Worm (Caenorhabditis elegans) whole organism, L4 larva: ENCODE results near the gene M106.3.

Experiments
- R02D3.7 ChIP-seq: fragments of 150-350 bp; sonication (generic microtip); optimal IDR thresholded peaks from 3 replicates; lab custom pipeline; 2014; ENCODE audit warnings: missing biosample characterization, missing genetic modification characterization
- T20F7.1 ChIP-seq: fragments of 200-800 bp; sonication (Bioruptor generic); optimal IDR thresholded peaks from 2 replicates; lab custom pipeline; 2018; ENCODE audit warnings: mild to moderate bottlenecking, missing genetic modification characterization, missing compliant biosample characterization
- Y105C5A.15 ChIP-seq: fragments of 200-800 bp; sonication (Bioruptor generic); IDR thresholded peaks from 2 replicates; pipeline ENCODE4 v1.3.6; 2022; ENCODE audit warnings: missing genetic modification characterization, missing compliant biosample characterization
- Y48G9A.11 ChIP-seq: fragments of 200-800 bp; sonication (Bioruptor generic); IDR thresholded peaks from 2 replicates; pipeline ENCODE4 v1.3.6; 2022; ENCODE audit warnings: missing genetic modification reagents, missing genetic modification characterization, missing compliant biosample characterization
- Y5F2A.4 ChIP-seq: fragments of 200-800 bp; sonication (Bioruptor generic); optimal IDR thresholded peaks from 2 replicates; lab custom pipeline; 2018; ENCODE audit warnings: mild to moderate bottlenecking, missing genetic modification characterization, missing compliant biosample characterization
- aha-1 ChIP-seq: fragments of 150-350 bp; peaks from one replicate; lab custom pipeline; 2014; ENCODE audit warnings: missing biosample characterization, missing genetic modification characterization
- aly-2 ChIP-seq: sonication (generic microtip); optimal IDR thresholded peaks from 2 replicates; lab custom pipeline; 2018; ENCODE audit warnings: missing biosample characterization, missing genetic modification characterization
- ceh-44 ChIP-seq: fragments of 200-800 bp; sonication (Bioruptor generic); IDR thresholded peaks from 2 replicates; pipeline ENCODE4 v1.3.6; 2022; ENCODE audit warnings: missing genetic modification reagents, missing genetic modification characterization, missing compliant biosample characterization
- ceh-62 ChIP-seq: sonication (generic microtip); optimal IDR thresholded peaks from 2 replicates; lab custom pipeline; 2017; ENCODE audit warnings: missing biosample characterization, missing genetic modification characterization
- ceh-82 ChIP-seq: sonication (generic microtip); optimal IDR thresholded peaks from 2 replicates; lab custom pipeline; 2017; ENCODE audit warnings: missing biosample characterization, missing genetic modification characterization
- ces-1 ChIP-seq: fragments of 150-350 bp; sonication (generic microtip); optimal IDR thresholded peaks from 4 replicates; lab custom pipeline; 2014; ENCODE audit warnings: missing biosample characterization, missing genetic modification reagents, missing genetic modification characterization
- cey-2 ChIP-seq: sonication (generic microtip); optimal IDR thresholded peaks from 3 replicates; lab custom pipeline; 2017; ENCODE audit warnings: missing genetic modification characterization, mild to moderate bottlenecking, missing compliant biosample characterization, antibody characterized with exemption, borderline replicate concordance; ENCODE audit not compliant: insufficient read depth
- daf-12 ChIP-seq: fragments of 150-350 bp; optimal IDR thresholded peaks from 2 replicates; lab custom pipeline; 2014; ENCODE audit warnings: missing biosample characterization, missing genetic modification reagents, missing genetic modification characterization
- daf-16 ChIP-seq, 3 experiments: sonication (generic microtip); optimal IDR thresholded peaks; 2 replicates each; lab custom pipeline; 2016 to 2017; ENCODE audit warnings: missing genetic modification characterization in 3 of 3, missing genetic modification reagents in 3 of 3, mild to moderate bottlenecking in 2 of 3, missing compliant biosample characterization in 2 of 3, missing biosample characterization in 1 of 3, moderate library complexity in 1 of 3
- dmd-6 ChIP-seq: fragments of 200-800 bp; sonication (Bioruptor generic); IDR thresholded peaks from 2 replicates; pipeline ENCODE4 v1.3.6; 2022; ENCODE audit warnings: missing genetic modification reagents, missing genetic modification characterization, missing compliant biosample characterization
- dmd-8 ChIP-seq: fragments of 200-800 bp; sonication (Bioruptor generic); IDR thresholded peaks from 2 replicates; pipeline ENCODE4 v1.3.6; 2022; ENCODE audit warnings: missing genetic modification characterization, missing compliant biosample characterization
- dmd-9 ChIP-seq: fragments of 200-800 bp; sonication (Bioruptor generic); IDR thresholded peaks from 2 replicates; pipeline ENCODE4 v1.3.6; 2022; ENCODE audit warnings: missing genetic modification reagents, missing genetic modification characterization, missing compliant biosample characterization
- dpl-1 ChIP-seq: fragments of 150-350 bp; optimal IDR thresholded peaks from 2 replicates; lab custom pipeline; 2014; ENCODE audit warnings: missing biosample characterization, missing genetic modification reagents, missing genetic modification characterization
- hif-1 ChIP-seq, 2 experiments: sonication (generic microtip); optimal IDR thresholded peaks; 2 replicates each; lab custom pipeline; 2016 to 2017; ENCODE audit warnings: missing compliant biosample characterization in 2 of 2, missing genetic modification characterization in 2 of 2, missing genetic modification reagents in 2 of 2, missing genotype in 2 of 2, mild to moderate bottlenecking in 1 of 2
- hlh-30 ChIP-seq: sonication (generic microtip); optimal IDR thresholded peaks from 2 replicates; lab custom pipeline; 2017; ENCODE audit warnings: antibody characterized with exemption, mild to moderate bottlenecking, missing genetic modification characterization, missing compliant biosample characterization; ENCODE audit not compliant: insufficient read depth
- jun-1 ChIP-seq: fragments of 150-350 bp; optimal IDR thresholded peaks from 2 replicates; lab custom pipeline; 2014; ENCODE audit warnings: missing biosample characterization, missing genetic modification reagents, missing genetic modification characterization
- lin-1 ChIP-seq: fragments of 200-800 bp; sonication (Bioruptor generic); IDR thresholded peaks from 2 replicates; pipeline ENCODE4 v1.3.6; 2022; ENCODE audit warnings: missing genetic modification reagents, missing genetic modification characterization, missing compliant biosample characterization
- lin-13 ChIP-seq: fragments of 150-350 bp; optimal IDR thresholded peaks from 2 replicates; lab custom pipeline; 2014; ENCODE audit warnings: missing biosample characterization, missing genetic modification reagents, missing genetic modification characterization
- lin-15B ChIP-seq: fragments of 150-350 bp; sonication (generic microtip); optimal IDR thresholded peaks from 3 replicates; lab custom pipeline; 2014; ENCODE audit warnings: missing biosample characterization, missing genetic modification characterization
- lin-38 ChIP-seq: fragments of 200-800 bp; sonication (Bioruptor generic); IDR thresholded peaks from 2 replicates; pipeline ENCODE4 v1.3.6; 2022; ENCODE audit warnings: missing genetic modification reagents, missing genetic modification characterization, missing compliant biosample characterization
- madf-9 ChIP-seq: fragments of 200-800 bp; sonication (Bioruptor generic); conservative IDR thresholded peaks from 2 replicates; pipeline ENCODE4 v1.3.6; 2022; ENCODE audit warnings: missing genetic modification reagents, missing genetic modification characterization, missing compliant biosample characterization
- mdt-29 ChIP-seq: fragments of 200-800 bp; sonication (Bioruptor generic); IDR thresholded peaks from 2 replicates; pipeline ENCODE4 v1.3.6; 2022; ENCODE audit warnings: missing genetic modification reagents, missing genetic modification characterization, missing compliant biosample characterization
- mxl-3 ChIP-seq: fragments of 200-800 bp; sonication (Bioruptor generic); optimal IDR thresholded peaks from 2 replicates; lab custom pipeline; 2018; ENCODE audit warnings: mild to moderate bottlenecking, missing genetic modification characterization, missing compliant biosample characterization
- nhr-10 ChIP-seq: fragments of 150-350 bp; optimal IDR thresholded peaks from 2 replicates; lab custom pipeline; 2014; ENCODE audit warnings: missing biosample characterization, missing genetic modification characterization
- nhr-28 ChIP-seq: fragments of 150-350 bp; optimal IDR thresholded peaks from 2 replicates; lab custom pipeline; 2014; ENCODE audit warnings: missing biosample characterization, missing genetic modification characterization
- nhr-41 ChIP-seq: fragments of 200-800 bp; sonication (Bioruptor generic); IDR thresholded peaks from 2 replicates; pipeline ENCODE4 v1.3.6; 2022; ENCODE audit warnings: missing genetic modification reagents, missing genetic modification characterization, missing compliant biosample characterization
- nhr-42 ChIP-seq: fragments of 200-800 bp; sonication (Bioruptor generic); IDR thresholded peaks from 2 replicates; pipeline ENCODE4 v1.3.6; 2022; ENCODE audit warnings: missing genetic modification characterization, missing compliant biosample characterization
- nhr-76 ChIP-seq: fragments of 150-350 bp; optimal IDR thresholded peaks from 2 replicates; lab custom pipeline; 2014; ENCODE audit warnings: missing biosample characterization, missing genetic modification characterization
- pha-4 ChIP-seq, 2 experiments: fragments of 150-350 bp in 1 of 2; fragments of 200-800 bp in 1 of 2; sonication (Bioruptor generic) in 1 of 2; IDR thresholded peaks in 1 of 2; optimal IDR thresholded peaks in 1 of 2; 2 replicates each; pipeline versions ENCODE4 v1.3.6 to Lab custom; 2014 to 2022; ENCODE audit warnings: missing genetic modification characterization in 2 of 2, missing genetic modification reagents in 2 of 2, missing biosample characterization in 1 of 2, missing compliant biosample characterization in 1 of 2
- pqm-1 ChIP-seq: sonication (generic microtip); optimal IDR thresholded peaks from 2 replicates; lab custom pipeline; 2017; ENCODE audit warnings: missing biosample characterization, missing genetic modification characterization
- saeg-2 ChIP-seq: fragments of 200-800 bp; sonication (Bioruptor generic); IDR thresholded peaks from 2 replicates; pipeline ENCODE4 v1.3.6; 2022; ENCODE audit warnings: missing genetic modification reagents, missing genetic modification characterization, missing compliant biosample characterization
- sdz-12 ChIP-seq: fragments of 200-800 bp; sonication (Bioruptor generic); optimal IDR thresholded peaks from 2 replicates; lab custom pipeline; 2018; ENCODE audit warnings: mild to moderate bottlenecking, missing genetic modification characterization, missing compliant biosample characterization
- tag-97 ChIP-seq: fragments of 200-800 bp; sonication (Bioruptor generic); IDR thresholded peaks from 2 replicates; pipeline ENCODE4 v1.3.6; 2022; ENCODE audit warnings: missing genetic modification characterization, missing compliant biosample characterization
- vab-7 ChIP-seq: fragments of 200-800 bp; sonication (Bioruptor generic); IDR thresholded peaks from 2 replicates; pipeline ENCODE4 v1.3.6; 2022; ENCODE audit warnings: missing genetic modification reagents, missing genetic modification characterization, missing compliant biosample characterization
- zag-1 ChIP-seq: fragments of 150-350 bp; optimal IDR thresholded peaks from 2 replicates; lab custom pipeline; 2014; ENCODE audit warnings: missing biosample characterization, missing genetic modification characterization
- zfp-2 ChIP-seq: sonication (generic microtip); optimal IDR thresholded peaks from 2 replicates; lab custom pipeline; 2016; ENCODE audit warnings: mild to moderate bottlenecking, missing genetic modification characterization, missing compliant biosample characterization
- zfp-3 ChIP-seq: fragments of 200-800 bp; sonication (Bioruptor generic); conservative IDR thresholded peaks from 2 replicates; pipeline ENCODE4 v1.3.6; 2022; ENCODE audit warnings: missing genetic modification reagents, missing genetic modification characterization, missing compliant biosample characterization
- zip-11 ChIP-seq: fragments of 200-800 bp; sonication (Bioruptor generic); IDR thresholded peaks from 2 replicates; pipeline ENCODE4 v1.3.6; 2022; ENCODE audit warnings: missing genetic modification characterization, missing compliant biosample characterization
- zip-2 ChIP-seq: fragments of 150-350 bp; optimal IDR thresholded peaks from 2 replicates; lab custom pipeline; 2014; ENCODE audit warnings: missing biosample characterization, missing genetic modification characterization
- ztf-7 ChIP-seq: fragments of 150-350 bp; optimal IDR thresholded peaks from 2 replicates; lab custom pipeline; 2014; ENCODE audit warnings: missing biosample characterization, missing genetic modification characterization

The M106.3 gene

DNA sequence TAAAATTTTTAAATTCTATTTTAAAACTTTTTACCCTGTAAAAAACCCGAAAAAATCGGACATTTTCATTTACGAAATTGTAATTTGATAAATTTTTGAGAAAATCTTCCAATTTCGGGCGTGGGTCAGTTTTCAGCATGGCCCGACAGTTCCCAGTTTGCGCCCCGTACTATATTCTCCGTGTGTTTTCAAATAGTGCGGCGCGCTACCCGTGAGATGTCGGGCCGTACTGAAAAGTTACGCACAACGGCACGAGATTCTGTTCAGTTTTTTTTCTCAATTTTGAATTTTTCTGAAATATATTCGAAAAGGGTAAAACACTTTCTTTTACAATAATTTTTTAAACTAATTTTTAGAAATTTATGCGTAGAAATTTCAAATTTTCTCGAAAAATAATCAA, 13.7 kb downstream of the M106.3 start:
- TF ChIP-seq cey-2 (tag; lab: Kevin White, UChicago) (no peak), T20F7.1 (GFP tag; lab: Kevin White, UChicago) (no peak), mxl-3 (no peak), sdz-12 (GFP tag; lab: Kevin White, UChicago) (no peak), saeg-2 (no peak), dpl-1 (no peak), dmd-8 (GFP tag; lab: Robert Waterston, UW) (no peak), dmd-6 (GFP tag; lab: Robert Waterston, UW) (no peak), madf-9 (GFP tag; lab: Robert Waterston, UW) (no peak), lin-13 (GFP tag; lab: Kevin White, UChicago) (no peak), nhr-28 (tag; lab: Kevin White, UChicago) (no peak), ztf-7 (tag; lab: Kevin White, UChicago) (no peak), pqm-1 (tag; lab: Kevin White, UChicago) (no peak), ceh-82 (tag; lab: Kevin White, UChicago) (no peak), R02D3.7 (no peak)

DNA sequence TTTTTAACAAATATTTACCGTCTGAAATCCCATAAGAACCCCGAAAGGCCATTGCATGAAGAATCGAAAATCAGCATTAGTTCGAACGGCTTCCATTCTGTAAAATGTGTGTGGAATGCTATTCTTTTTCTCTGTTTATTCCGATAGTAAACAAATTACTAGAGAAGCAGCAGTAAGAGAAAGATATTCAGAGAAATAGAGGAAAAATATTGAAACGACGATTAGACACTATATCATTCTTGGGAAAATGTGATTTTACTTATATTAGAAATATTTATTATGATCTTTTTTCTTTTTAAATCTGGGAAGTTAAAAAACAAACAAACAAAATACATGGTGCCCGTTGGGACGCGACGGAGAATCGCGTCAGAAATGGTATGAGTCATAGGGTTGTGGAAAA, 17.2 kb downstream of the M106.3 start, which contains the start of gene M106.8:
Gene M106.8 (minus strand): TSS at position 101 of the 400 bp plus-strand sequence.
- peak; percentile 67 for TF ChIP-seq aha-1
- TF ChIP-seq ceh-44 (GFP tag; lab: Robert Waterston, UW) = no peak
- TF ChIP-seq, all 104 proteins: peak for 1

DNA sequence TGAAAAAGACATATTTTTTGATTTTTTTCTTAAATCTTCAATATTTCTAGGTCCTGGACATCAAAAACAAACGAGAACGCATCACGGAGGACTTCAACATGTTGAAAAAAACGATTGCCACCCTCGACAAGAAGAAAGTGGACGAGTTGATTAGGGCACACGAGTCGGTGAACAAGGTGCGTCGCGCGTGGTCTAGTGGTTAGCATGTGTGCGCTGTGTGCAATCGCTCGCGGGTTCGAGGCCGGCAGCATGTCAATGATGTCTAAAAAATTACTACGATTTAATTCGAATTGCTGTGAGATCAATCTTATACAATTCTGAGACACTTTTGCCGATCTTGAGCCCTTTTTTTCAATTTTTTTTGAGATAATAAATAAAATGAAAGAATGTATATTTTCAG, 20.6 kb downstream of the M106.3 start:
- TF ChIP-seq lin-1 (GFP tag; lab: Robert Waterston, UW) = peak; percentile 91
- TF ChIP-seq zfp-3 = peak; percentile 78; the same call in 1 of the 2 replicates
- no peak for TF ChIP-seq cey-2 (tag; lab: Kevin White, UChicago)
- TF ChIP-seq nhr-41 (GFP tag; lab: Robert Waterston, UW) = peak; percentile 37; the same call in 1 of the 2 replicates
- TF ChIP-seq Y5F2A.4 (GFP tag; lab: Kevin White, UChicago) = peak; percentile 57
- TF ChIP-seq nhr-10 (tag; lab: Kevin White, UChicago) = peak; percentile 16
- TF ChIP-seq lin-13 (GFP tag; lab: Kevin White, UChicago) = peak; percentile 68
- peak; percentile 65 for TF ChIP-seq mdt-29
- peak; percentile 37 for TF ChIP-seq zfp-2
- TF ChIP-seq Y105C5A.15 (GFP tag; lab: Robert Waterston, UW) = peak; percentile 93; the same call in 1 of the 2 replicates
- TF ChIP-seq dmd-9 (GFP tag; lab: Robert Waterston, UW) = peak; percentile 79; the same call in 1 of the 2 replicates
- TF ChIP-seq nhr-28 (tag; lab: Kevin White, UChicago) = peak; percentile 59
- peak; percentile 87 for TF ChIP-seq Y48G9A.11 (GFP tag; lab: Robert Waterston, UW)
- peak; percentile 18 for TF ChIP-seq R02D3.7
- TF ChIP-seq nhr-42 (GFP tag; lab: Robert Waterston, UW) = peak; percentile 76; the same call in 1 of the 2 replicates
- TF ChIP-seq mxl-3 = peak; percentile 61
- TF ChIP-seq lin-15B (tag; lab: Kevin White, UChicago) = no peak
- peak; percentile 95 for TF ChIP-seq vab-7
- peak; percentile 64 to 83 for TF ChIP-seq daf-16 (GFP tag; optimal IDR thresholded peaks at IDR 0.05; lab: Kevin White, UChicago)
- peak; percentile 68 for TF ChIP-seq daf-16 (tag; optimal IDR thresholded peaks at IDR 0.05; lab: Kevin White, UChicago)
- no peak for TF ChIP-seq nhr-76 (tag; lab: Kevin White, UChicago)
- TF ChIP-seq daf-12 = no peak
- peak; percentile 43 for TF ChIP-seq ces-1 (GFP tag; lab: Kevin White, UChicago)
- peak; percentile 95 for TF ChIP-seq pha-4 (GFP tag; IDR thresholded peaks at IDR 0.05; lab: Robert Waterston, UW)
- no peak for TF ChIP-seq pha-4 (tag; optimal IDR thresholded peaks at IDR 0.05; lab: Kevin White, UChicago)
- TF ChIP-seq aly-2 (tag; lab: Kevin White, UChicago) = peak; percentile 23
- peak; percentile 86 for TF ChIP-seq hlh-30 (tag; lab: Kevin White, UChicago)
- no peak for TF ChIP-seq tag-97 (GFP tag; lab: Robert Waterston, UW)
- TF ChIP-seq ztf-7 (tag; lab: Kevin White, UChicago) = peak; percentile 69
- TF ChIP-seq zag-1 = no peak
- peak; percentile 63 for TF ChIP-seq dpl-1
- TF ChIP-seq madf-9 (GFP tag; lab: Robert Waterston, UW) = peak; percentile 83
- TF ChIP-seq zip-2 (tag; lab: Kevin White, UChicago) = peak; percentile 42
- no peak for TF ChIP-seq ceh-62
- TF ChIP-seq lin-38 = peak; percentile 85
- peak; percentile 50 to 56 for TF ChIP-seq hif-1 (tag; optimal IDR thresholded peaks at IDR 0.05; lab: Kevin White, UChicago)
- TF ChIP-seq jun-1 (tag; lab: Kevin White, UChicago) = no peak
- TF ChIP-seq zip-11 (GFP tag; lab: Robert Waterston, UW) = 0 out of 2 replicates have a peak, but pooled peaks have one; percentile 50
